Fruit fly (Drosophila melanogaster) whole organism, embryonic: Measurements from ENCODE around the gene CG13995.
A peak's percentile ranks its signal among the peaks of the same experiment; 100 is the strongest.

Source experiments
- BEAF-32 ChIP-seq: fragments of 200-800 bp; sonication (Bioruptor generic); optimal IDR thresholded peaks from 3 replicates; lab custom pipeline; 2017; ENCODE audit warnings: missing biosample characterization, missing genetic modification characterization, mild to moderate bottlenecking, moderate library complexity, missing genetic modification reagents
- Bdp1 ChIP-seq: fragments of 200-800 bp; sonication (Bioruptor generic); optimal IDR thresholded peaks from 3 replicates; lab custom pipeline; 2016; ENCODE audit warnings: missing biosample characterization, missing genetic modification characterization
- BtbVII ChIP-seq: fragments of 200-800 bp; sonication (Bioruptor generic); optimal IDR thresholded peaks from 3 replicates; lab custom pipeline; 2017; ENCODE audit warnings: missing biosample characterization, mild to moderate bottlenecking, missing genetic modification characterization
- CG10565 ChIP-seq: fragments of 200-800 bp; sonication (Bioruptor generic); optimal IDR thresholded peaks from 3 replicates; lab custom pipeline; 2016; ENCODE audit warnings: missing biosample characterization, mild to moderate bottlenecking, missing genetic modification characterization
- CG11456 ChIP-seq: fragments of 200-800 bp; sonication (Bioruptor generic); IDR thresholded peaks from 3 replicates; pipeline ENCODE4 v1.3.6; 2022; ENCODE audit warnings: missing biosample characterization, missing genetic modification characterization
- CG12219 ChIP-seq: fragments of 200-800 bp; sonication (Bioruptor generic); optimal IDR thresholded peaks from 3 replicates; lab custom pipeline; 2018; ENCODE audit warnings: missing biosample characterization, mild to moderate bottlenecking, missing genetic modification characterization
- CG12236 ChIP-seq: fragments of 200-800 bp; sonication (Bioruptor generic); optimal IDR thresholded peaks from 2 replicates; lab custom pipeline; 2016; ENCODE audit warnings: missing biosample characterization, missing genetic modification characterization
- CG13287 ChIP-seq: fragments of 200-800 bp; sonication (Bioruptor generic); IDR thresholded peaks from 2 replicates; pipeline ENCODE4 v1.3.6; 2022; ENCODE audit warnings: missing biosample characterization, missing genetic modification characterization; ENCODE audit not compliant: partially characterized antibody
- CG13296 ChIP-seq: fragments of 200-800 bp; sonication (Bioruptor generic); optimal IDR thresholded peaks from 3 replicates; lab custom pipeline; 2018; ENCODE audit warnings: missing biosample characterization, mild to moderate bottlenecking, missing genetic modification characterization
- CG1529 ChIP-seq: fragments of 200-800 bp; sonication (Bioruptor generic); optimal IDR thresholded peaks from 3 replicates; lab custom pipeline; 2018; ENCODE audit warnings: missing biosample characterization, missing genetic modification characterization
- CG16813 ChIP-seq: fragments of 200-800 bp; sonication (Bioruptor generic); IDR thresholded peaks from 3 replicates; pipeline ENCODE4 v1.3.6; 2022; ENCODE audit warnings: missing biosample characterization, missing genetic modification characterization; ENCODE audit not compliant: partially characterized antibody
- CG2120 ChIP-seq: fragments of 200-800 bp; sonication (Bioruptor generic); optimal IDR thresholded peaks from 3 replicates; lab custom pipeline; 2016; ENCODE audit warnings: missing biosample characterization, missing genetic modification characterization
- CG2202 ChIP-seq: fragments of 200-800 bp; sonication (Bioruptor generic); optimal IDR thresholded peaks from 2 replicates; lab custom pipeline; 2018; ENCODE audit warnings: missing biosample characterization, mild to moderate bottlenecking, missing genetic modification characterization
- CG34224 ChIP-seq: fragments of 200-800 bp; sonication (Bioruptor generic); IDR thresholded peaks from 3 replicates; pipeline ENCODE4 v1.3.6; 2022; ENCODE audit warnings: missing biosample characterization, missing genetic modification characterization; ENCODE audit not compliant: partially characterized antibody
- CG42726 ChIP-seq: fragments of 200-800 bp; sonication (Bioruptor generic); IDR thresholded peaks from 2 replicates; pipeline ENCODE4 v1.3.6; 2022; ENCODE audit warnings: missing biosample characterization, missing genetic modification characterization; ENCODE audit not compliant: partially characterized antibody
- CG6654 ChIP-seq: fragments of 200-800 bp; sonication (Bioruptor generic); optimal IDR thresholded peaks from 2 replicates; lab custom pipeline; 2017; ENCODE audit warnings: missing biosample characterization, mild to moderate bottlenecking, missing genetic modification characterization
- CG7372 ChIP-seq: fragments of 200-800 bp; sonication (Bioruptor generic); IDR thresholded peaks from 2 replicates; pipeline ENCODE4 v1.3.6; 2022; ENCODE audit warnings: missing biosample characterization, missing genetic modification characterization
- CG7928 ChIP-seq: fragments of 200-800 bp; sonication (Bioruptor generic); optimal IDR thresholded peaks from 2 replicates; lab custom pipeline; 2017; ENCODE audit warnings: missing biosample characterization, mild to moderate bottlenecking, missing genetic modification characterization
- CG7963 ChIP-seq: fragments of 200-800 bp; sonication (Bioruptor generic); IDR thresholded peaks from 3 replicates; pipeline ENCODE4 v1.3.6; 2022; ENCODE audit warnings: missing biosample characterization, missing genetic modification characterization; ENCODE audit not compliant: partially characterized antibody
- CG8281 ChIP-seq: fragments of 200-800 bp; sonication (Bioruptor generic); optimal IDR thresholded peaks from 2 replicates; lab custom pipeline; 2018; ENCODE audit warnings: missing biosample characterization, mild to moderate bottlenecking, missing genetic modification characterization, moderate library complexity
- CG8359 ChIP-seq: fragments of 200-800 bp; sonication (Bioruptor generic); optimal IDR thresholded peaks from 2 replicates; lab custom pipeline; 2017; ENCODE audit warnings: missing biosample characterization, mild to moderate bottlenecking, missing genetic modification characterization, borderline replicate concordance
- CHES-1-like ChIP-seq: fragments of 200-800 bp; sonication (Bioruptor generic); optimal IDR thresholded peaks from 2 replicates; lab custom pipeline; 2016; ENCODE audit warnings: missing biosample characterization, missing genetic modification characterization
- Dfd ChIP-seq, 2 experiments: fragments of >200 bp; optimal IDR thresholded peaks; 2 replicates each; lab custom pipeline; 2017; ENCODE audit warnings: missing biosample characterization in 2 of 2, missing genetic modification characterization in 2 of 2
- Doc3 ChIP-seq: fragments of 200-800 bp; sonication (Bioruptor generic); IDR thresholded peaks from 3 replicates; pipeline ENCODE4 v1.3.6; 2022; ENCODE audit warnings: missing biosample characterization, missing genetic modification characterization; ENCODE audit not compliant: partially characterized antibody
- Dp ChIP-seq: fragments of 200-800 bp; sonication (Bioruptor generic); optimal IDR thresholded peaks from 2 replicates; lab custom pipeline; 2018; ENCODE audit warnings: missing biosample characterization, mild to moderate bottlenecking, missing genetic modification characterization, moderate library complexity
- Kr ChIP-seq: fragments of 200-800 bp; sonication (Bioruptor generic); optimal IDR thresholded peaks from 2 replicates; lab custom pipeline; 2017; ENCODE audit warnings: missing biosample characterization, mild to moderate bottlenecking, missing genetic modification characterization
- MBD-R2 ChIP-seq: fragments of 200-800 bp; sonication (Bioruptor generic); IDR thresholded peaks from 2 replicates; pipeline ENCODE4 v1.3.6; 2022; ENCODE audit warnings: missing biosample characterization, missing genetic modification characterization
- MESR4 ChIP-seq: fragments of 200-800 bp; sonication (Bioruptor generic); optimal IDR thresholded peaks from 2 replicates; lab custom pipeline; 2018; ENCODE audit warnings: missing biosample characterization, mild to moderate bottlenecking, missing genetic modification characterization, moderate library complexity
- Myb ChIP-seq: fragments of 200-800 bp; sonication (Bioruptor generic); optimal IDR thresholded peaks from 2 replicates; lab custom pipeline; 2016; ENCODE audit warnings: missing biosample characterization, missing genetic modification characterization
- NfI ChIP-seq: fragments of 200-800 bp; sonication (Bioruptor generic); optimal IDR thresholded peaks from 3 replicates; lab custom pipeline; 2018; ENCODE audit warnings: missing biosample characterization, mild to moderate bottlenecking, missing genetic modification characterization, moderate library complexity
- Rfx ChIP-seq: fragments of 200-800 bp; sonication (Bioruptor generic); IDR thresholded peaks from 2 replicates; pipeline ENCODE4 v1.3.6; 2022; ENCODE audit warnings: missing biosample characterization, missing genetic modification characterization
- Scr ChIP-seq: fragments of 200-800 bp; sonication (Bioruptor generic); IDR thresholded peaks from 2 replicates; pipeline ENCODE4 v1.3.6; 2022; ENCODE audit warnings: missing biosample characterization, missing genetic modification characterization; ENCODE audit not compliant: partially characterized antibody
- Sry-δ ChIP-seq: fragments of 200-800 bp; sonication (Bioruptor generic); optimal IDR thresholded peaks from 2 replicates; lab custom pipeline; 2016; ENCODE audit warnings: missing biosample characterization, missing genetic modification characterization
- Trl ChIP-seq, 3 experiments: fragments of >200 bp in 2 of 3; fragments of 200-800 bp in 1 of 3; sonication (Bioruptor generic) in 1 of 3; optimal IDR thresholded peaks; 2 replicates in 1 of 3; 3 replicates in 2 of 3; lab custom pipeline; 2016 to 2017; ENCODE audit warnings: missing biosample characterization in 1 of 3, missing genetic modification characterization in 1 of 3
- amos ChIP-seq: fragments of 200-800 bp; sonication (Bioruptor generic); IDR thresholded peaks from 2 replicates; pipeline ENCODE4 v1.3.6; 2022; ENCODE audit warnings: missing biosample characterization, missing genetic modification characterization; ENCODE audit not compliant: partially characterized antibody
- ara ChIP-seq: fragments of 200-800 bp; sonication (Bioruptor generic); IDR thresholded peaks from 2 replicates; pipeline ENCODE4 v1.3.6; 2022; ENCODE audit warnings: missing biosample characterization, missing genetic modification characterization
- crp ChIP-seq, 2 experiments: fragments of 200-800 bp; sonication (Bioruptor generic); optimal IDR thresholded peaks; 2 replicates in 1 of 2; 3 replicates in 1 of 2; lab custom pipeline; 2017; ENCODE audit warnings: missing biosample characterization in 2 of 2, missing genetic modification characterization in 2 of 2, mild to moderate bottlenecking in 1 of 2, moderate library complexity in 1 of 2
- fd3F ChIP-seq: fragments of 200-800 bp; sonication (Bioruptor generic); optimal IDR thresholded peaks from 2 replicates; lab custom pipeline; 2018; ENCODE audit warnings: missing biosample characterization, mild to moderate bottlenecking, missing genetic modification characterization, moderate library complexity
- ham ChIP-seq: fragments of 200-800 bp; sonication (Bioruptor generic); IDR thresholded peaks from 2 replicates; pipeline ENCODE4 v1.3.6; 2022; ENCODE audit warnings: missing biosample characterization, missing genetic modification characterization
- klu ChIP-seq: fragments of 200-800 bp; sonication (Bioruptor generic); IDR thresholded peaks from 2 replicates; pipeline ENCODE4 v1.3.6; 2022; ENCODE audit warnings: missing biosample characterization, missing genetic modification characterization
- onecut ChIP-seq: fragments of 200-800 bp; sonication (Bioruptor generic); IDR thresholded peaks from 2 replicates; pipeline ENCODE4 v1.3.6; 2022; ENCODE audit warnings: missing biosample characterization, missing genetic modification characterization
- pho ChIP-seq: fragments of 200-800 bp; sonication (Bioruptor generic); optimal IDR thresholded peaks from 2 replicates; lab custom pipeline; 2016; ENCODE audit warnings: missing biosample characterization, missing genetic modification characterization
- repo ChIP-seq: fragments of 200-800 bp; sonication (Bioruptor generic); optimal IDR thresholded peaks from 2 replicates; lab custom pipeline; 2016; ENCODE audit warnings: missing biosample characterization, missing genetic modification characterization
- row ChIP-seq: fragments of 200-800 bp; sonication (Bioruptor generic); IDR thresholded peaks from 3 replicates; pipeline ENCODE4 v1.3.6; 2022; ENCODE audit warnings: missing biosample characterization, missing genetic modification characterization
- so ChIP-seq: fragments of 200-800 bp; sonication (Bioruptor generic); IDR thresholded peaks from 3 replicates; pipeline ENCODE4 v1.3.6; 2022; ENCODE audit warnings: missing biosample characterization, missing genetic modification characterization
- sqz ChIP-seq: fragments of 200-800 bp; sonication (Bioruptor generic); optimal IDR thresholded peaks from 3 replicates; lab custom pipeline; 2018; ENCODE audit warnings: missing biosample characterization, mild to moderate bottlenecking, missing genetic modification characterization
- stwl ChIP-seq: fragments of 200-800 bp; sonication (Bioruptor generic); optimal IDR thresholded peaks from 3 replicates; lab custom pipeline; 2018; ENCODE audit warnings: missing biosample characterization, mild to moderate bottlenecking, missing genetic modification characterization, moderate library complexity
- toy ChIP-seq: fragments of 200-800 bp; sonication (Bioruptor generic); IDR thresholded peaks from 2 replicates; pipeline ENCODE4 v1.3.6; 2022; ENCODE audit warnings: missing biosample characterization, missing genetic modification characterization
- trem ChIP-seq: fragments of 200-800 bp; optimal IDR thresholded peaks from 3 replicates; lab custom pipeline; 2019; ENCODE audit warnings: missing biosample characterization, mild to moderate bottlenecking, missing genetic modification characterization, moderate library complexity

Gene CG13995

DNA sequence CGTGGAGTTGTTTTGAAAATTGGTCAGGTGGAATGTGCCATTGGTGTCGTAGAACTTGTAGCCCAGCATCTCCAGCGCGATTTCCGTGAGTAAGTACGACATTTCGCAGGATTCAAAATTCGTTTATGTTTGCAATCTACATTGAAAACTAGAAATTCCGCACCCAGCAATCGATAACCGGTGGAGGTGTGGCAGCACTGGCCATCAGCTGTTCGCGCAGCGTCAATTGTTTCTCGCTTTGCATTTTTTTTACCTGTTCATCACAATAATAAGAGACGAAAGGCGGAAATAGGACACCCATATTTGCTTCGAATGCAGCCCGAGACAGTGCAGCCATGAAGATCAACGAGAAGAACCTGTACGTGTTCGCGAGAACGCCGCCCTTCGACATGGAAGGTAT lies 5.6 kb upstream of the CG13995 start, which contains the start of the genes CG34179 and slmo (continued):
- TF ChIP-seq row (GFP tag; lab: Robert Waterston, UW): no peak
- TF ChIP-seq Scr: peak; percentile 30; the same call in 1 of the 2 replicates
- TF ChIP-seq ham (GFP tag; lab: Robert Waterston, UW): no peak
- no peak for TF ChIP-seq Dfd (GFP tag; optimal IDR thresholded peaks at IDR 0.05; lab: Kevin White, UChicago)
- no peak for TF ChIP-seq repo
- TF ChIP-seq NfI (GFP tag; lab: Kevin White, UChicago): no peak
- 0 out of 2 replicates have a peak, but pooled peaks have one; percentile 12 for TF ChIP-seq amos (GFP tag; lab: Robert Waterston, UW)
- no peak for TF ChIP-seq ara (GFP tag; lab: Robert Waterston, UW)
- TF ChIP-seq CG7372 (GFP tag; lab: Robert Waterston, UW): no peak
- peak; percentile 50 for TF ChIP-seq CG13287 (GFP tag; lab: Robert Waterston, UW)
- TF ChIP-seq Trl (optimal IDR thresholded peaks at IDR 0.05; lab: Kevin White, UChicago): no peak
- no peak for TF ChIP-seq Trl (GFP tag; optimal IDR thresholded peaks at IDR 0.05; lab: Kevin White, UChicago)
- TF ChIP-seq MBD-R2 (GFP tag; lab: Robert Waterston, UW): peak; percentile 85
- TF ChIP-seq trem (tag; lab: Kevin White, UChicago): peak; percentile 35
- TF ChIP-seq CG34224 (GFP tag; lab: Robert Waterston, UW): 0 out of 3 replicates have a peak, but pooled peaks have one; percentile 15
- no peak for TF ChIP-seq Doc3 (GFP tag; lab: Robert Waterston, UW)
- TF ChIP-seq toy (GFP tag; lab: Robert Waterston, UW): no peak
- TF ChIP-seq Bdp1 (GFP tag; lab: Kevin White, UChicago): no peak
- no peak for TF ChIP-seq sqz (GFP tag; lab: Kevin White, UChicago)
- no peak for TF ChIP-seq CG11456 (GFP tag; lab: Robert Waterston, UW)
- TF ChIP-seq crp (GFP tag; optimal IDR thresholded peaks at IDR 0.05; lab: Kevin White, UChicago): peak; percentile 2 to 90
- TF ChIP-seq CG16813 (GFP tag; lab: Robert Waterston, UW): peak; percentile 22; the same call in 2 of the 3 replicates
- no peak for TF ChIP-seq Rfx (GFP tag; lab: Robert Waterston, UW)
- TF ChIP-seq CG42726 (GFP tag; lab: Robert Waterston, UW): no peak
- no peak for TF ChIP-seq CG2202 (tag; lab: Kevin White, UChicago)
- TF ChIP-seq stwl (tag; lab: Kevin White, UChicago): peak; percentile 2
- 0 out of 3 replicates have a peak, but pooled peaks have one; percentile 8 for TF ChIP-seq so (GFP tag; lab: Robert Waterston, UW)
- no peak for TF ChIP-seq CG6654 (GFP tag; lab: Kevin White, UChicago)
- peak; percentile 41 for TF ChIP-seq MESR4 (GFP tag; lab: Kevin White, UChicago)
- TF ChIP-seq CG7963: no peak
- TF ChIP-seq CG10565 (GFP tag; lab: Kevin White, UChicago): no peak
- no peak for TF ChIP-seq CG8359
- no peak for TF ChIP-seq CHES-1-like (GFP tag; lab: Kevin White, UChicago)
- TF ChIP-seq Kr (GFP tag; lab: Kevin White, UChicago): no peak
- TF ChIP-seq CG1529 (GFP tag; lab: Kevin White, UChicago): no peak
- no peak for TF ChIP-seq pho (GFP tag; lab: Kevin White, UChicago)
- peak; percentile 33 for TF ChIP-seq Sry-δ
- peak; percentile 48; the same call in 1 of the 2 replicates for TF ChIP-seq onecut
- TF ChIP-seq fd3F (GFP tag; lab: Kevin White, UChicago): no peak
- TF ChIP-seq CG7928 (GFP tag; lab: Kevin White, UChicago): no peak
- TF ChIP-seq klu (GFP tag; lab: Robert Waterston, UW): no peak
- peak; percentile 37 for TF ChIP-seq Dp (GFP tag; lab: Kevin White, UChicago)
- TF ChIP-seq CG12236 (GFP tag; lab: Kevin White, UChicago): no peak
- no peak for TF ChIP-seq CG2120 (GFP tag; lab: Kevin White, UChicago)
- TF ChIP-seq BtbVII (GFP tag; lab: Kevin White, UChicago): no peak
- no peak for TF ChIP-seq CG12219
- peak; percentile 20 for TF ChIP-seq BEAF-32 (GFP tag; lab: Kevin White, UChicago)
- TF ChIP-seq Myb (GFP tag; lab: Kevin White, UChicago): no peak
- TF ChIP-seq CG13296: no peak
- no peak for TF ChIP-seq CG8281
